Fruit fly (Drosophila melanogaster): ENCODE data around the gene gzl.

The gzl gene

dm6 chr3R:6377497-6377896 lies 5.2 kb upstream of the gzl start, which contains the start of gene CG42537:
TSS of gene CG42537 (plus strand) at chr3R:6377797.
- peak; percentile 53 for TF ChIP-seq sens (GFP tag)
- no peak for TF ChIP-seq Nf-YA (GFP tag; IDR thresholded peaks at IDR 0.05)

DNA sequence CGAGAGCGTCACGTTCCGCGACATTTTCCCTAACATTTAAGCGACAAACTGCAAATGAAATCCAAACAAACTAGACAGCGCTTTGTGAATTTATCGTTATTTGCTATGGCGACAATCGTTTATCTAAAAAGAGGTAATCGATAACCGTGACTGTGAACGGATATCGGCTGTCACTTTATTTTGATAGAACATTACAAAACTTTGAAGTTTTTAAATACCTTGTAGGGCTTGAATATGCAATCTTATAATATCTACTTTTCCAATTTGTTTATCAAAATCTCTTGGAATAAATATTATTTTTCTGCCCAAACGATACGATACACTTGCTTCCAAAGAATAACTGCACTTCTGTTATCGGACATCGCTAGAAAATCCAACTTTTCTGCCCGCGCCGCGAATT lies 2.6 kb upstream of the gzl start, which contains the start of the genes CG1024 and TfIIFalpha:
TSS of gene CG1024 (minus strand) at position 200 of the 400 bp plus-strand sequence.
TSS of gene TfIIFalpha (plus strand) at position 339 of the 400 bp plus-strand sequence.
- TF ChIP-seq wor (GFP tag; IDR thresholded peaks at IDR 0.05) (no peak), nerfin-2 (GFP tag; IDR thresholded peaks at IDR 0.05; ENCODE audit: partially characterized antibody) (peak; percentile 96), bbx (GFP tag; IDR thresholded peaks at IDR 0.05; ENCODE audit: partially characterized antibody) (peak; percentile 77), fd102C (GFP tag; optimal IDR thresholded peaks at IDR 0.05) (no peak), Max (GFP tag; optimal IDR thresholded peaks at IDR 0.05) (peak; percentile 7), CG10366 (GFP tag; IDR thresholded peaks at IDR 0.05) (no peak), tll (GFP tag; optimal IDR thresholded peaks at IDR 0.05) (no peak), sima (GFP tag; optimal IDR thresholded peaks at IDR 0.05) (no peak), ara (GFP tag; IDR thresholded peaks at IDR 0.05) (no peak), CG12104 (GFP tag; optimal IDR thresholded peaks at IDR 0.05) (no peak), Oaz (GFP tag; IDR thresholded peaks at IDR 0.05) (no peak), CG17612 (GFP tag; IDR thresholded peaks at IDR 0.05) (no peak), CG12155 (GFP tag; optimal IDR thresholded peaks at IDR 0.05) (peak; percentile 32), wek (GFP tag; optimal IDR thresholded peaks at IDR 0.05) (no peak), zen2 (GFP tag; IDR thresholded peaks at IDR 0.05; ENCODE audit: partially characterized antibody) (peak; percentile 90), grau (tag; optimal IDR thresholded peaks at IDR 0.05) (peak; percentile 14), bab2 (GFP tag; optimal IDR thresholded peaks at IDR 0.05) (no peak), CG3995 (GFP tag; optimal IDR thresholded peaks at IDR 0.05) (peak; percentile 98), CG10321 (GFP tag; IDR thresholded peaks at IDR 0.05) (no peak), CG8290 (GFP tag; optimal IDR thresholded peaks at IDR 0.05) (no peak), CG8290 (tag; optimal IDR thresholded peaks at IDR 0.05) (no peak), CG14441 (GFP tag; IDR thresholded peaks at IDR 0.05) (no peak), CG7357 (GFP tag; IDR thresholded peaks at IDR 0.05) (no peak), Adf1 (GFP tag; IDR thresholded peaks at IDR 0.05) (0 out of 2 replicates have a peak, but pooled peaks have one; percentile 8), cas (GFP tag; IDR thresholded peaks at IDR 0.05) (no peak), dysf (GFP tag; IDR thresholded peaks at IDR 0.05) (no peak), Bdp1 (GFP tag; optimal IDR thresholded peaks at IDR 0.05) (no peak), CG14710 (tag; optimal IDR thresholded peaks at IDR 0.05) (peak; percentile 53), CG5180 (GFP tag; optimal IDR thresholded peaks at IDR 0.05) (no peak), CG16815 (GFP tag; optimal IDR thresholded peaks at IDR 0.05) (no peak), CG3407 (GFP tag; optimal IDR thresholded peaks at IDR 0.05) (no peak), CG14965 (GFP tag; optimal IDR thresholded peaks at IDR 0.05; ENCODE audit: borderline replicate concordance) (no peak), corto (GFP tag; optimal IDR thresholded peaks at IDR 0.05) (no peak), CG14667 (GFP tag; IDR thresholded peaks at IDR 0.05) (no peak), CG15601 (tag; optimal IDR thresholded peaks at IDR 0.05) (no peak), CG15696 (tag; optimal IDR thresholded peaks at IDR 0.05) (no peak), CoRest (tag; optimal IDR thresholded peaks at IDR 0.05) (peak; percentile 24), crol (GFP tag; IDR thresholded peaks at IDR 0.05) (no peak), dati (GFP tag; IDR thresholded peaks at IDR 0.05) (no peak), ci (GFP tag; IDR thresholded peaks at IDR 0.05) (no peak), amos (GFP tag; IDR thresholded peaks at IDR 0.05; ENCODE audit: partially characterized antibody) (peak; percentile 76), Dbx (GFP tag; IDR thresholded peaks at IDR 0.05) (no peak), twi (tag; optimal IDR thresholded peaks at IDR 0.05) (no peak), CG4404 (GFP tag; IDR thresholded peaks at IDR 0.05) (no peak), CG32772 (GFP tag; IDR thresholded peaks at IDR 0.05) (no peak), Oli (tag; optimal IDR thresholded peaks at IDR 0.05) (no peak), stc (GFP tag; IDR thresholded peaks at IDR 0.05) (no peak), eve (GFP tag; optimal IDR thresholded peaks at IDR 0.05) (no peak)
